Fruit fly (Drosophila melanogaster) whole organism, embryonic: ENCODE data around the gene CG42553.

Experiments used
- Abd-B ChIP-seq: fragments of 200-800 bp; sonication (Bioruptor generic); optimal IDR thresholded peaks from 2 replicates; lab custom pipeline; 2018; ENCODE audit warnings: missing biosample characterization, mild to moderate bottlenecking, missing genetic modification characterization, moderate library complexity
- Atf6 ChIP-seq: fragments of 200-800 bp; sonication (Bioruptor generic); IDR thresholded peaks from 2 replicates; pipeline ENCODE4 v1.3.6; 2022; ENCODE audit warnings: missing biosample characterization, missing genetic modification characterization
- CG10431 ChIP-seq: fragments of 200-800 bp; sonication (Bioruptor generic); optimal IDR thresholded peaks from 3 replicates; lab custom pipeline; 2018; ENCODE audit warnings: missing biosample characterization, mild to moderate bottlenecking, missing genetic modification characterization
- CG11456 ChIP-seq: fragments of 200-800 bp; sonication (Bioruptor generic); IDR thresholded peaks from 3 replicates; pipeline ENCODE4 v1.3.6; 2022; ENCODE audit warnings: missing biosample characterization, missing genetic modification characterization
- CG1233 ChIP-seq: fragments of 200-800 bp; sonication (Bioruptor generic); optimal IDR thresholded peaks from 4 replicates; lab custom pipeline; 2018; ENCODE audit warnings: missing biosample characterization, mild to moderate bottlenecking, missing genetic modification characterization
- CG12744 ChIP-seq: fragments of 200-800 bp; sonication (Bioruptor generic); optimal IDR thresholded peaks from 2 replicates; lab custom pipeline; 2016; ENCODE audit warnings: missing biosample characterization, missing genetic modification characterization
- CG15073 ChIP-seq: fragments of 200-800 bp; sonication (Bioruptor generic); optimal IDR thresholded peaks from 2 replicates; lab custom pipeline; 2016; ENCODE audit warnings: missing biosample characterization, missing genetic modification characterization
- CG1647 ChIP-seq: fragments of 200-800 bp; sonication (Bioruptor generic); optimal IDR thresholded peaks from 3 replicates; lab custom pipeline; 2016; ENCODE audit warnings: missing biosample characterization, missing genetic modification characterization
- CG16815 ChIP-seq: fragments of 200-800 bp; sonication (Bioruptor generic); optimal IDR thresholded peaks from 3 replicates; lab custom pipeline; 2017; ENCODE audit warnings: missing biosample characterization, mild to moderate bottlenecking, missing genetic modification characterization
- CG17186 ChIP-seq: fragments of 200-800 bp; sonication (Bioruptor generic); optimal IDR thresholded peaks from 3 replicates; lab custom pipeline; 2017; ENCODE audit warnings: missing biosample characterization, missing genetic modification reagents, missing genetic modification characterization
- CG17361 ChIP-seq: fragments of 200-800 bp; sonication (Bioruptor generic); IDR thresholded peaks from 3 replicates; pipeline ENCODE4 v1.3.6; 2022; ENCODE audit warnings: missing biosample characterization, missing genetic modification characterization
- CG17612 ChIP-seq: fragments of 200-800 bp; sonication (Bioruptor generic); IDR thresholded peaks from 2 replicates; pipeline ENCODE4 v1.3.6; 2022; ENCODE audit warnings: missing biosample characterization, missing genetic modification characterization
- CG17802 ChIP-seq: fragments of 200-800 bp; sonication (Bioruptor generic); optimal IDR thresholded peaks from 2 replicates; lab custom pipeline; 2018; ENCODE audit warnings: missing biosample characterization, mild to moderate bottlenecking, missing genetic modification characterization, moderate library complexity
- CG1832 ChIP-seq: fragments of 200-800 bp; sonication (Bioruptor generic); optimal IDR thresholded peaks from 2 replicates; lab custom pipeline; 2017; ENCODE audit warnings: missing biosample characterization, mild to moderate bottlenecking, missing genetic modification characterization, inconsistent platforms
- CG30020 ChIP-seq: fragments of 200-800 bp; optimal IDR thresholded peaks from 2 replicates; lab custom pipeline; 2019; ENCODE audit warnings: missing biosample characterization, mild to moderate bottlenecking, missing genetic modification characterization, moderate library complexity
- CG33213 ChIP-seq: fragments of 200-800 bp; sonication (Bioruptor generic); optimal IDR thresholded peaks from 3 replicates; lab custom pipeline; 2016; ENCODE audit warnings: missing biosample characterization, missing genetic modification characterization
- CG3407 ChIP-seq: fragments of 200-800 bp; sonication (Bioruptor generic); optimal IDR thresholded peaks from 2 replicates; lab custom pipeline; 2018; ENCODE audit warnings: missing biosample characterization, mild to moderate bottlenecking, missing genetic modification characterization
- CG5953 ChIP-seq: fragments of 200-800 bp; sonication (Bioruptor generic); IDR thresholded peaks from 2 replicates; pipeline ENCODE4 v1.3.6; 2022; ENCODE audit warnings: missing biosample characterization, missing genetic modification characterization
- CG6765 ChIP-seq: fragments of 200-800 bp; sonication (Bioruptor generic); optimal IDR thresholded peaks from 3 replicates; lab custom pipeline; 2017; ENCODE audit warnings: missing biosample characterization, mild to moderate bottlenecking, missing genetic modification characterization
- CG8924 ChIP-seq: fragments of 200-800 bp; optimal IDR thresholded peaks from 3 replicates; lab custom pipeline; 2019; ENCODE audit warnings: missing biosample characterization, mild to moderate bottlenecking, missing genetic modification characterization, moderate library complexity
- CG9797 ChIP-seq: fragments of 200-800 bp; sonication (Bioruptor generic); optimal IDR thresholded peaks from 3 replicates; lab custom pipeline; 2018; ENCODE audit warnings: missing biosample characterization, mild to moderate bottlenecking, missing genetic modification characterization
- CG9876 ChIP-seq: fragments of 200-800 bp; sonication (Bioruptor generic); optimal IDR thresholded peaks from 2 replicates; lab custom pipeline; 2016; ENCODE audit warnings: missing biosample characterization, missing genetic modification characterization
- Dip2 ChIP-seq: fragments of 200-800 bp; sonication (Bioruptor generic); IDR thresholded peaks from 2 replicates; pipeline ENCODE4 v1.3.6; 2022; ENCODE audit warnings: missing biosample characterization, missing genetic modification characterization
- Dp ChIP-seq: fragments of 200-800 bp; sonication (Bioruptor generic); optimal IDR thresholded peaks from 2 replicates; lab custom pipeline; 2018; ENCODE audit warnings: missing biosample characterization, mild to moderate bottlenecking, missing genetic modification characterization, moderate library complexity
- Fer2 ChIP-seq: fragments of 200-800 bp; sonication (Bioruptor generic); optimal IDR thresholded peaks from 2 replicates; lab custom pipeline; 2018; ENCODE audit warnings: missing biosample characterization, mild to moderate bottlenecking, missing genetic modification characterization, moderate library complexity
- HmgD ChIP-seq: fragments of 200-800 bp; sonication (Bioruptor generic); optimal IDR thresholded peaks from 3 replicates; lab custom pipeline; 2016; ENCODE audit warnings: missing biosample characterization, missing genetic modification characterization
- HmgZ ChIP-seq: fragments of 200-800 bp; sonication (Bioruptor generic); optimal IDR thresholded peaks from 2 replicates; lab custom pipeline; 2018; ENCODE audit warnings: missing biosample characterization, mild to moderate bottlenecking, missing genetic modification characterization
- Mrtf ChIP-seq: fragments of 200-800 bp; sonication (Bioruptor generic); IDR thresholded peaks from 3 replicates; pipeline ENCODE4 v1.3.6; 2022; ENCODE audit warnings: missing biosample characterization, missing genetic modification characterization
- Nf-YC ChIP-seq: fragments of 200-800 bp; optimal IDR thresholded peaks from 3 replicates; lab custom pipeline; 2019; ENCODE audit warnings: missing biosample characterization, mild to moderate bottlenecking, missing genetic modification characterization, moderate library complexity
- Scr ChIP-seq: fragments of 200-800 bp; sonication (Bioruptor generic); IDR thresholded peaks from 2 replicates; pipeline ENCODE4 v1.3.6; 2022; ENCODE audit warnings: missing biosample characterization, missing genetic modification characterization; ENCODE audit not compliant: partially characterized antibody
- Sry-δ ChIP-seq: fragments of 200-800 bp; sonication (Bioruptor generic); optimal IDR thresholded peaks from 2 replicates; lab custom pipeline; 2016; ENCODE audit warnings: missing biosample characterization, missing genetic modification characterization
- Vsx1 ChIP-seq: fragments of 200-800 bp; sonication (Bioruptor generic); optimal IDR thresholded peaks from 2 replicates; lab custom pipeline; 2017; ENCODE audit warnings: missing biosample characterization, mild to moderate bottlenecking, missing genetic modification characterization, missing genetic modification reagents
- aop ChIP-seq: fragments of 200-800 bp; sonication (Bioruptor generic); IDR thresholded peaks from 2 replicates; pipeline ENCODE4 v1.3.6; 2022; ENCODE audit warnings: missing biosample characterization, missing genetic modification characterization
- bcd ChIP-seq: fragments of 200-800 bp; sonication (Bioruptor generic); optimal IDR thresholded peaks from 2 replicates; lab custom pipeline; 2017; ENCODE audit warnings: missing biosample characterization, mild to moderate bottlenecking, missing genetic modification characterization
- chn ChIP-seq: fragments of 200-800 bp; sonication (Bioruptor generic); optimal IDR thresholded peaks from 2 replicates; lab custom pipeline; 2016; ENCODE audit warnings: missing biosample characterization, missing genetic modification characterization
- ci ChIP-seq: fragments of 200-800 bp; sonication (Bioruptor generic); IDR thresholded peaks from 3 replicates; pipeline ENCODE4 v1.3.6; 2022; ENCODE audit warnings: missing biosample characterization, missing genetic modification characterization
- cwo ChIP-seq: fragments of 200-800 bp; sonication (Bioruptor generic); optimal IDR thresholded peaks from 3 replicates; lab custom pipeline; 2017; ENCODE audit warnings: missing biosample characterization, missing genetic modification characterization, mild to moderate bottlenecking, moderate library complexity, missing genetic modification reagents
- dimm ChIP-seq: fragments of 200-800 bp; sonication (Bioruptor generic); IDR thresholded peaks from 2 replicates; pipeline ENCODE4 v1.3.6; 2022; ENCODE audit warnings: missing biosample characterization, missing genetic modification characterization
- disco-r ChIP-seq: fragments of 200-800 bp; sonication (Bioruptor generic); optimal IDR thresholded peaks from 2 replicates; lab custom pipeline; 2016; ENCODE audit warnings: missing biosample characterization, missing genetic modification characterization
- dysf ChIP-seq: fragments of 200-800 bp; sonication (Bioruptor generic); IDR thresholded peaks from 3 replicates; pipeline ENCODE4 v1.3.6; 2022; ENCODE audit warnings: missing biosample characterization, missing genetic modification characterization
- gsb-n ChIP-seq: fragments of 200-800 bp; sonication (Bioruptor generic); optimal IDR thresholded peaks from 3 replicates; lab custom pipeline; 2018; ENCODE audit warnings: missing biosample characterization, mild to moderate bottlenecking, missing genetic modification characterization
- hkb ChIP-seq, 2 experiments: fragments of 200-800 bp in 1 of 2; fragments of >200 bp in 1 of 2; sonication (Bioruptor generic) in 1 of 2; IDR thresholded peaks in 1 of 2; optimal IDR thresholded peaks in 1 of 2; 2 replicates each; pipeline versions ENCODE4 v1.3.6 to Lab custom; 2017 to 2022; ENCODE audit warnings: missing biosample characterization in 1 of 2, missing genetic modification characterization in 1 of 2
- kah ChIP-seq: fragments of 200-800 bp; sonication (Bioruptor generic); optimal IDR thresholded peaks from 2 replicates; lab custom pipeline; 2018; ENCODE audit warnings: missing biosample characterization, mild to moderate bottlenecking, missing genetic modification characterization
- lmd ChIP-seq: fragments of 200-800 bp; sonication (Bioruptor generic); IDR thresholded peaks from 2 replicates; pipeline ENCODE4 v1.3.6; 2022; ENCODE audit warnings: missing biosample characterization, missing genetic modification characterization
- nom ChIP-seq: fragments of 200-800 bp; sonication (Bioruptor generic); optimal IDR thresholded peaks from 2 replicates; lab custom pipeline; 2017; ENCODE audit warnings: missing biosample characterization, missing genetic modification characterization, mild to moderate bottlenecking, moderate library complexity, missing genetic modification reagents
- ro ChIP-seq: fragments of 200-800 bp; sonication (Bioruptor generic); IDR thresholded peaks from 2 replicates; pipeline ENCODE4 v1.3.6; 2022; ENCODE audit warnings: missing biosample characterization, missing genetic modification characterization
- seq ChIP-seq: fragments of 200-800 bp; sonication (Bioruptor generic); IDR thresholded peaks from 2 replicates; pipeline ENCODE4 v1.3.6; 2022; ENCODE audit warnings: missing biosample characterization, missing genetic modification characterization
- sima ChIP-seq: fragments of 200-800 bp; sonication (Bioruptor generic); optimal IDR thresholded peaks from 2 replicates; lab custom pipeline; 2016; ENCODE audit warnings: missing biosample characterization, missing genetic modification characterization
- toy ChIP-seq: fragments of 200-800 bp; sonication (Bioruptor generic); IDR thresholded peaks from 2 replicates; pipeline ENCODE4 v1.3.6; 2022; ENCODE audit warnings: missing biosample characterization, missing genetic modification characterization
- tx ChIP-seq: fragments of 200-800 bp; sonication (Bioruptor generic); optimal IDR thresholded peaks from 2 replicates; lab custom pipeline; 2016; ENCODE audit warnings: missing biosample characterization, missing genetic modification characterization
- zfh1 ChIP-seq: fragments of 200-800 bp; sonication (Bioruptor generic); IDR thresholded peaks from 3 replicates; pipeline ENCODE4 v1.3.6; 2022; ENCODE audit warnings: missing biosample characterization, missing genetic modification characterization

Gene CG42553

DNA sequence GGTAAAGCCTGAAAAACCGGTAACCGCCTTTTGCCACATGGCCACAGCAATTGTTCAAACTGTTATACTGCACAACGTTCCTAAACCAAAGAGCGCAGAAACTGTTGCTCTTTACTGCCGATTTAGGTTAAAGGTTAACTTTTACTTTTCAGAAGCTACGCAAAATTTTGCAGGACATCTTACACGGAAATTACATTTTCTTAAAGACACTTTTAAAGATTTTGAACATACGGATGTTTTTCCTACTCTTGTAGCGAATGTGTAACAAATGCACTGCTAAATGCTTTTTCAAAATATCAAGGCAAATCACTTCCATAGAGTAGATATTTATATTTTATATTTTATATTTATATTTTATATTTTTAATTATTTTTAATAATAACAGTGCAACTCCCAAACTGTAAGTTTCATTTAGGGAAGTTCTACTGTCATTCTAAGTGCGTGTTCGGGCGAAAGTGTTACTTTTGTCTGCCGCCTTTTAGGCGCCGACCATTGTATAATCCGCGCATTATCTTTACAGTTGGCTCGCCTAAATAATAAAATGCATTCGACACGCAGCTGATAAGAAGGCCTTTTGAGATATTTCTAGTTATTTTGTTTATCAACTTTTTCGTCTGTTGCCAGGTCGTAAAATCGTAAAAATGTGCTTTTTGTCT is 48.5 kb downstream of the CG42553 start (continued):
- TF ChIP-seq Abd-B (GFP tag; lab: Kevin White, UChicago) (no peak), Nf-YC (tag; lab: Kevin White, UChicago) (no peak), CG1647 (GFP tag; lab: Kevin White, UChicago) (no peak), CG33213 (no peak), CG16815 (GFP tag; lab: Kevin White, UChicago) (no peak), CG5953 (GFP tag; lab: Robert Waterston, UW) (no peak), CG8924 (no peak), dimm (GFP tag; lab: Robert Waterston, UW) (no peak), zfh1 (GFP tag; lab: Robert Waterston, UW) (no peak), CG17802 (no peak), HmgZ (no peak), chn (GFP tag; lab: Kevin White, UChicago) (no peak), CG9876 (GFP tag; lab: Kevin White, UChicago) (no peak), sima (no peak), Sry-δ (GFP tag; lab: Kevin White, UChicago) (no peak), Vsx1 (GFP tag; lab: Kevin White, UChicago) (no peak), ci (GFP tag; lab: Robert Waterston, UW) (no peak), CG3407 (GFP tag; lab: Kevin White, UChicago) (no peak), disco-r (no peak), ro (GFP tag; lab: Robert Waterston, UW) (no peak), CG6765 (GFP tag; lab: Kevin White, UChicago) (no peak), HmgD (no peak), seq (GFP tag; lab: Robert Waterston, UW) (no peak), Mrtf (GFP tag; lab: Robert Waterston, UW) (no peak), toy (GFP tag; lab: Robert Waterston, UW) (no peak), CG30020 (tag; lab: Kevin White, UChicago) (no peak), CG17186 (GFP tag; lab: Kevin White, UChicago) (no peak), CG17361 (peak; percentile 43; the same call in 1 of the 3 replicates), CG17612 (no peak), Dip2 (GFP tag; lab: Robert Waterston, UW) (no peak), gsb-n (tag; lab: Kevin White, UChicago) (no peak), CG1832 (GFP tag; lab: Kevin White, UChicago) (no peak), Atf6 (no peak), CG9797 (GFP tag; lab: Kevin White, UChicago) (no peak), Dp (GFP tag; lab: Kevin White, UChicago) (no peak), CG11456 (GFP tag; lab: Robert Waterston, UW) (no peak), nom (GFP tag; lab: Kevin White, UChicago) (no peak), cwo (GFP tag; lab: Kevin White, UChicago) (no peak), bcd (GFP tag; lab: Kevin White, UChicago) (peak; percentile 20), tx (GFP tag; lab: Kevin White, UChicago) (no peak), CG12744 (GFP tag; lab: Kevin White, UChicago) (no peak), CG15073 (GFP tag; lab: Kevin White, UChicago) (no peak), dysf (GFP tag; lab: Robert Waterston, UW) (peak; percentile 48; the same call in 1 of the 3 replicates), lmd (GFP tag; lab: Robert Waterston, UW) (peak; percentile 32; the same call in 1 of the 2 replicates), CG1233 (no peak), kah (GFP tag; lab: Kevin White, UChicago) (no peak), Fer2 (tag; lab: Kevin White, UChicago) (no peak), aop (GFP tag; lab: Robert Waterston, UW) (no peak), hkb (optimal IDR thresholded peaks at IDR 0.05; lab: Kevin White, UChicago) (no peak), hkb (GFP tag; IDR thresholded peaks at IDR 0.05; lab: Robert Waterston, UW) (no peak), CG10431 (GFP tag; lab: Kevin White, UChicago) (no peak), Scr (GFP tag; lab: Robert Waterston, UW) (no peak)
